Worm (Caenorhabditis elegans) whole organism, L3 larva: ENCODE measurements around the gene rpn-13.

Experiments
- ama-1 ChIP-seq: fragments of 150-350 bp; optimal IDR thresholded peaks from 2 replicates; lab custom pipeline; 2018
- elt-1 ChIP-seq: fragments of 150-350 bp; optimal IDR thresholded peaks from 2 replicates; lab custom pipeline; 2014; ENCODE audit warnings: missing biosample characterization, missing genetic modification characterization
- fkh-10 ChIP-seq: sonication (generic microtip); optimal IDR thresholded peaks from 2 replicates; lab custom pipeline; 2017; ENCODE audit warnings: missing biosample characterization, missing genetic modification reagents, missing genetic modification characterization
- nfya-1 ChIP-seq: sonication (generic microtip); optimal IDR thresholded peaks from 2 replicates; lab custom pipeline; 2017; ENCODE audit warnings: missing genetic modification characterization, mild to moderate bottlenecking, missing compliant biosample characterization, antibody characterized with exemption, moderate library complexity; ENCODE audit not compliant: insufficient read depth
- nhr-11 ChIP-seq: fragments of 150-350 bp; optimal IDR thresholded peaks from 2 replicates; lab custom pipeline; 2014; ENCODE audit warnings: missing biosample characterization, missing genetic modification characterization
- pha-4 ChIP-seq: fragments of 150-350 bp; optimal IDR thresholded peaks from 2 replicates; lab custom pipeline; 2014; ENCODE audit warnings: missing biosample characterization, missing genetic modification reagents, missing genetic modification characterization
- tbx-2 ChIP-seq: sonication (generic microtip); optimal IDR thresholded peaks from 2 replicates; lab custom pipeline; 2016; ENCODE audit warnings: mild to moderate bottlenecking, missing genetic modification characterization, missing compliant biosample characterization
- unc-39 ChIP-seq: sonication (generic microtip); optimal IDR thresholded peaks from 4 replicates; lab custom pipeline; 2017; ENCODE audit warnings: missing biosample characterization, missing genetic modification characterization

ce11 chrIII:6317345-6317744 lies 24.4 kb downstream of the rpn-13 start:
- TF ChIP-seq nfya-1 (tag; lab: Kevin White, UChicago) (no peak), ama-1 (lab: Kevin White, UChicago) (no peak), elt-1 (tag; lab: Kevin White, UChicago) (no peak), unc-39 (tag; lab: Kevin White, UChicago) (no peak), tbx-2 (no peak), pha-4 (tag; lab: Kevin White, UChicago) (no peak), fkh-10 (GFP tag; lab: Kevin White, UChicago) (peak; percentile 96), nhr-11 (tag; lab: Kevin White, UChicago) (no peak)
